Worm (Caenorhabditis elegans): ENCODE data around the gene T10D4.15.
"Not testable (repeated sequence)": the region's sequence is repeated elsewhere in the genome, so short reads cannot be mapped to it uniquely, and the experiment has no call there.

T10D4.15 gene

DNA sequence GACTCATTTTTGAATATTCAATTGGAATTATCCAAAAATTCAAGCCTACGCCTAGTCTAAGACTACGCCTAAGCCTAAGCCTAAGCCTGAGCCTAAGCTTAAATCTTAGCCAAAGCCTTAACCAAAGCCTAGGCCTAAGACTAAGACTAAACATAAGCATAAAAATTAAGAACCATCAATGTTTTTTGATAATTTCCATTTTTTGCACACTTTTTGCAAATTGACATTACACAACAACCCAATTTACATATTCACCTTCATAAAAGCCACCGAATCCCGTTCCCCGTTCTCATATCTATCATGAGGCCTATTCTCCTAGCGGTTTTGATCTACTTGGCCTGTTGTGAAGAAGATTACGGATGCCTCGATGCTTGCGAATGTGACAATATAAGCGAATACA, 28.5 kb upstream of the T10D4.15 start, which contains the start of gene T10D4.7:
Gene T10D4.7 (plus strand): TSS at position 301 of the 400 bp plus-strand sequence.
- TF ChIP-seq dmd-4 (tag; optimal IDR thresholded peaks at IDR 0.05) (no peak), nhr-11 (tag; optimal IDR thresholded peaks at IDR 0.05) (no peak)

DNA sequence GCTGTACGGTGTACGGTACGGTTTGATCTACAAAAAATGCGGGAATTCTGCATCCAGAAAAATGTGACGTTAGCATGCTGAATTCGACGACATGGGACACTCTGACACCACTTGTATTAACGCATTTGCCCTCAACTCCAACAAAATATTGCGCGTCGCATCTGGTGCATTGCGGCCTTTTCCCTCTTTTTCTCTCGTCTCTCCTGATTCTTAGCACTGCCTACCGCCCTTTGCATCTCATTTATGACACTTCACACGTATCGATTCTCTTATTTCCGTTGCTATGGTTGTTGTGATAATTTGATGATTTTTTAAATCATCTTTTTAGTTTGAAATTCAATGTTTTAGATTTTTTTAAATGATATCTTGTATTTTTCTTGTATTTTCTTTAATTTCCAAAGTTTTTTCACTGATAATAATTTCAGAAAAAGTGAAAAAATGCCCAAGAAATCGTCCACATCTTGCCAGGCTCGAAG, 27.0 kb upstream of the T10D4.15 start, which contains the start of gene T10D4.6:
Gene T10D4.6 (plus strand): TSS at position 426 of the 476 bp plus-strand sequence.
- TF ChIP-seq unc-55 (GFP tag; optimal IDR thresholded peaks at IDR 0.05), result peak; percentile 28
- TF ChIP-seq skn-1 (tag; optimal IDR thresholded peaks at IDR 0.05), result no peak
- TF ChIP-seq C34F6.9 (tag; optimal IDR thresholded peaks at IDR 0.05), result peak; percentile 72
- TF ChIP-seq nhr-129 (tag; optimal IDR thresholded peaks at IDR 0.05), result peak; percentile 25
- TF ChIP-seq lsy-2 (tag; optimal IDR thresholded peaks at IDR 0.05), result no peak
- TF ChIP-seq blmp-1 (tag; optimal IDR thresholded peaks at IDR 0.05; ENCODE audit: insufficient read depth), result no peak
- TF ChIP-seq crh-2 (tag; optimal IDR thresholded peaks at IDR 0.05), result peak; percentile 30

DNA sequence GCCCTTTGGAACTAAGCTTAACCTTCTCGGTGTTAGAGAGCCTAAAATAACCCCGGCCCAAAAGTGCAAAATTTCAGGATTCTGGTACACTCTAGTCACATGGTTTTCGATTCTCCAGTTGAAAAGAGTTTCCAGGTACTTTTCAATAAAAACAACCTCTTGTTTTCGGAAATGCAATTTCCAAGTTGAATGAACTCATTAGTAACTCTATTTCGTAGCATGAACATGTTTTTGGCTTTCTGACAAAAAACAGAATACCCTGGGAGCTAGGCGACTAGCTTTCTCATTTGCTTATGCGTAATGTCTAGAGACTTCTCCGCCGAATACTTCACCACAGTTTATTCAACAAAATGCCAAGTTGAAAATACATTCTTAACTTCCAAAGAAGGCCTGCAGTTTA, 22.7 kb upstream of the T10D4.15 start, which contains the start of gene srh-71:
Gene srh-71 (plus strand): TSS at position 301 of the 400 bp plus-strand sequence.
- TF ChIP-seq mab-5 (tag; optimal IDR thresholded peaks at IDR 0.05) (no peak), nhr-129 (tag; optimal IDR thresholded peaks at IDR 0.05) (no peak), nhr-21 (tag; optimal IDR thresholded peaks at IDR 0.05) (no peak), elt-1 (tag; optimal IDR thresholded peaks at IDR 0.05) (no peak), ztf-11 (tag; optimal IDR thresholded peaks at IDR 0.05) (no peak), sma-3 (GFP tag; optimal IDR thresholded peaks at IDR 0.05) (no peak), ztf-1 (GFP tag; conservative IDR thresholded peaks at IDR 0.05) (no peak), ama-1 (optimal IDR thresholded peaks at IDR 0.05) (no peak), fos-1 (tag; optimal IDR thresholded peaks at IDR 0.05) (no peak), nhr-10 (tag; optimal IDR thresholded peaks at IDR 0.05) (no peak), unc-62 (GFP tag; optimal IDR thresholded peaks at IDR 0.05) (no peak), mbf-1 (tag; optimal IDR thresholded peaks at IDR 0.05) (no peak), mdl-1 (tag; optimal IDR thresholded peaks at IDR 0.05) (no peak), ceh-82 (tag; optimal IDR thresholded peaks at IDR 0.05) (no peak), unc-55 (GFP tag; optimal IDR thresholded peaks at IDR 0.05) (no peak)

DNA sequence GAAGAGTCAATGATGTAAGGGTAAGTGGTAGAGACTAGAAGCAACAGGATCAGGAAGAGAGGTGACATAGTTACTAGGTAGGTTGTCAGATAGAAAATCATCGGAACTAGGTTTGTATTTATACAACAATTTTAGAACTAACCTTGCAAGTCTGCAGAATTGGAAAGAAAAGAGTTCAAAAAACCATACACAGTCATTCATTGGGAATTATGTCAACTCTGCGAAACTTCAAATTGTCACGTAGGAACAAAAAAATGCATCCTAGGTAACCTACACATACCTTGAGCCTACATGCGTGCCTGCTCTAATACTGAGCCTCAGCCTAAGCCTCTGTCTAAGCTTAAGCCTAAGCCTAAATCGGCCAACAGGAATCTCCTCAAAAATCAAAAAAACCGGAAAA, 19.6 kb upstream of the T10D4.15 start, which contains the start of gene ins-19:
Gene ins-19 (minus strand): TSS at position 101 of the 400 bp plus-strand sequence.
- TF ChIP-seq nhr-77 (tag; optimal IDR thresholded peaks at IDR 0.05) (no peak), gmeb-1 (tag; optimal IDR thresholded peaks at IDR 0.05) (no peak), sma-3 (GFP tag; optimal IDR thresholded peaks at IDR 0.05) (no peak), alr-1 (tag; optimal IDR thresholded peaks at IDR 0.05) (no peak), ceh-16 (tag; optimal IDR thresholded peaks at IDR 0.05) (no peak), skn-1 (tag; optimal IDR thresholded peaks at IDR 0.05) (no peak), aly-2 (tag; optimal IDR thresholded peaks at IDR 0.05) (no peak), sma-9 (GFP tag; optimal IDR thresholded peaks at IDR 0.05) (no peak), sma-9 (tag; optimal IDR thresholded peaks at IDR 0.05) (no peak), unc-62 (GFP tag; optimal IDR thresholded peaks at IDR 0.05) (no peak), C34F6.9 (tag; optimal IDR thresholded peaks at IDR 0.05) (no peak), nhr-129 (tag; optimal IDR thresholded peaks at IDR 0.05) (no peak), ztf-11 (tag; optimal IDR thresholded peaks at IDR 0.05) (no peak), elt-3 (tag; optimal IDR thresholded peaks at IDR 0.05) (no peak), nhr-10 (tag; optimal IDR thresholded peaks at IDR 0.05) (no peak), nhr-21 (tag; optimal IDR thresholded peaks at IDR 0.05) (no peak), ZK546.5 (tag; optimal IDR thresholded peaks at IDR 0.05) (no peak), ama-1 (optimal IDR thresholded peaks at IDR 0.05) (no peak), elt-1 (tag; optimal IDR thresholded peaks at IDR 0.05) (no peak), nhr-23 (tag; optimal IDR thresholded peaks at IDR 0.05) (no peak), mdl-1 (tag; optimal IDR thresholded peaks at IDR 0.05) (no peak)

DNA sequence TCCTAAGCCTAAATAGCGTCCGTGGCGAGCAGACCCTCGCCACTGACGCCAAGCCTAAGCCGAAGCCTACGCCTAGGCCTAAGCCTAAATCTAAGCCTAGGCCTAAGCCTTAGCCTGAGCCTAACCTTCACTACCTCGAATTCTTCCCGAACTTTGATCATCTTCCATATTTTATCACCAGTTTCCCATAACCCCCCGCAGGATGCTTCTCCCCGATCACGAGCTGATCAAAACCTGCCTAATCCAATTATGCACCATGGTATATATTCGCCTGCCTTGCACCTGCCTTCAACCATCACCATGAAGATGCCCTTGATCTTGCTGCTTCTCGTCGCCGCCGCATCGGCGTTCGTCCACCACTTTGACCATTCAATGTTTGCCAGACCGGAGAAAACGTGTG, 19.2 kb upstream of the T10D4.15 start, which contains the start of gene ins-31:
Gene ins-31 (plus strand): TSS at position 301 of the 400 bp plus-strand sequence.
- not testable (repeated sequence) for TF ChIP-seq F13H6.1, nhr-237, elt-1 (tag; optimal IDR thresholded peaks at IDR 0.05)

Measured in whole organism, L2 larva.